Fruit fly (Drosophila melanogaster) S2 (cell line): Measurements from ENCODE around the gene CG16964.

Experiments used
- CG8478 ChIP-seq: fragments of >200 bp; optimal IDR thresholded peaks from 2 replicates; lab custom pipeline; 2018
- CTCF ChIP-seq, 2 experiments: fragments of >200 bp; optimal IDR thresholded peaks; 2 replicates each; lab custom pipeline; 2018

dm6 chr2L:11942826-11943225 lies 4.9 kb upstream of the CG16964 start:
- TF ChIP-seq CG8478 (lab: Kevin White, UChicago): no peak
- TF ChIP-seq CTCF (optimal IDR thresholded peaks at IDR 0.05; lab: Kevin White, UChicago): no peak
